Worm (Caenorhabditis elegans) whole organism, late embryonic: ENCODE measurements around the gene tlp-1.

Experiments
- C38D4.7 ChIP-seq: fragments of 200-800 bp; sonication (Bioruptor generic); optimal IDR thresholded peaks from 2 replicates; lab custom pipeline; 2018; ENCODE audit warnings: mild to moderate bottlenecking, missing genetic modification characterization, moderate library complexity, missing compliant biosample characterization
- K02D7.2 ChIP-seq: sonication (generic microtip); optimal IDR thresholded peaks from 2 replicates; lab custom pipeline; 2017; ENCODE audit warnings: mild to moderate bottlenecking, missing genetic modification characterization, missing compliant biosample characterization
- K09A11.1 ChIP-seq: sonication (generic microtip); optimal IDR thresholded peaks from 2 replicates; lab custom pipeline; 2017; ENCODE audit warnings: antibody characterized with exemption, mild to moderate bottlenecking, missing genetic modification characterization, missing compliant biosample characterization; ENCODE audit not compliant: insufficient read depth
- Y22D7AL.16 ChIP-seq: sonication (generic microtip); optimal IDR thresholded peaks from 2 replicates; lab custom pipeline; 2016; ENCODE audit warnings: missing genetic modification characterization, missing compliant biosample characterization
- ceh-34 ChIP-seq: sonication (generic microtip); optimal IDR thresholded peaks from 2 replicates; lab custom pipeline; 2016; ENCODE audit warnings: mild to moderate bottlenecking, missing genetic modification characterization, missing compliant biosample characterization
- ceh-48 ChIP-seq: sonication (generic microtip); optimal IDR thresholded peaks from 2 replicates; lab custom pipeline; 2016; ENCODE audit warnings: missing genetic modification characterization, inconsistent platforms, missing compliant biosample characterization
- che-1 ChIP-seq: sonication (generic microtip); optimal IDR thresholded peaks from 2 replicates; lab custom pipeline; 2016; ENCODE audit warnings: mild to moderate bottlenecking, missing genetic modification characterization, missing compliant biosample characterization
- elt-2 ChIP-seq: sonication (generic microtip); optimal IDR thresholded peaks from 2 replicates; lab custom pipeline; 2016; ENCODE audit warnings: missing genetic modification reagents, missing genetic modification characterization, missing compliant biosample characterization
- elt-4 ChIP-seq: sonication (generic microtip); optimal IDR thresholded peaks from 2 replicates; lab custom pipeline; 2016; ENCODE audit warnings: missing genetic modification characterization, missing compliant biosample characterization
- ets-4 ChIP-seq: sonication (generic microtip); optimal IDR thresholded peaks from 2 replicates; lab custom pipeline; 2016; ENCODE audit warnings: missing genetic modification characterization, missing compliant biosample characterization
- eyg-1 ChIP-seq: sonication (generic microtip); optimal IDR thresholded peaks from 2 replicates; lab custom pipeline; 2016; ENCODE audit warnings: missing genotype, missing genetic modification characterization, missing compliant biosample characterization
- fax-1 ChIP-seq: sonication (generic microtip); optimal IDR thresholded peaks from 2 replicates; lab custom pipeline; 2016; ENCODE audit warnings: missing genotype, missing genetic modification characterization, missing compliant biosample characterization
- gmeb-2 ChIP-seq: sonication (generic microtip); optimal IDR thresholded peaks from 2 replicates; lab custom pipeline; 2016; ENCODE audit warnings: missing genetic modification characterization, inconsistent platforms, missing compliant biosample characterization
- hlh-8 ChIP-seq: sonication (generic microtip); optimal IDR thresholded peaks from 2 replicates; lab custom pipeline; 2016; ENCODE audit warnings: missing genotype, missing genetic modification characterization, missing compliant biosample characterization
- lim-6 ChIP-seq: sonication (generic microtip); optimal IDR thresholded peaks from 2 replicates; lab custom pipeline; 2016; ENCODE audit warnings: missing genetic modification characterization, missing compliant biosample characterization
- mec-3 ChIP-seq: sonication (generic microtip); optimal IDR thresholded peaks from 2 replicates; lab custom pipeline; 2016; ENCODE audit warnings: borderline replicate concordance, missing genetic modification characterization, missing compliant biosample characterization
- nfya-1 ChIP-seq: sonication (generic microtip); optimal IDR thresholded peaks from 2 replicates; lab custom pipeline; 2017; ENCODE audit warnings: missing genetic modification characterization, mild to moderate bottlenecking, missing compliant biosample characterization, antibody characterized with exemption, moderate library complexity
- odd-2 ChIP-seq: sonication (generic microtip); optimal IDR thresholded peaks from 2 replicates; lab custom pipeline; 2017; ENCODE audit warnings: antibody characterized with exemption, mild to moderate bottlenecking, missing genetic modification characterization, missing compliant biosample characterization
- pax-1 ChIP-seq: fragments of 150-350 bp; optimal IDR thresholded peaks from 2 replicates; lab custom pipeline; 2014; ENCODE audit warnings: missing biosample characterization, missing genetic modification characterization
- pha-2 ChIP-seq: sonication (generic microtip); optimal IDR thresholded peaks from 2 replicates; lab custom pipeline; 2017; ENCODE audit warnings: mild to moderate bottlenecking, missing genetic modification characterization, missing compliant biosample characterization
- pha-4 ChIP-seq: fragments of 150-350 bp; optimal IDR thresholded peaks from 2 replicates; lab custom pipeline; 2018; ENCODE audit warnings: missing biosample characterization, missing genetic modification reagents, missing genetic modification characterization
- pqm-1 ChIP-seq: sonication (generic microtip); optimal IDR thresholded peaks from 2 replicates; lab custom pipeline; 2016; ENCODE audit warnings: missing genetic modification characterization, missing compliant biosample characterization
- pros-1 ChIP-seq: fragments of 150-350 bp; optimal IDR thresholded peaks from 2 replicates; lab custom pipeline; 2014; ENCODE audit warnings: missing biosample characterization, missing genetic modification reagents, missing genetic modification characterization
- ref-2 ChIP-seq: sonication (generic microtip); optimal IDR thresholded peaks from 2 replicates; lab custom pipeline; 2016; ENCODE audit warnings: missing genetic modification characterization, missing compliant biosample characterization
- rnt-1 ChIP-seq: sonication (generic microtip); optimal IDR thresholded peaks from 2 replicates; lab custom pipeline; 2016; ENCODE audit warnings: missing genetic modification characterization, missing compliant biosample characterization
- sdc-2 ChIP-seq: sonication (generic microtip); optimal IDR thresholded peaks from 2 replicates; lab custom pipeline; 2016; ENCODE audit warnings: missing genotype, missing genetic modification characterization, missing compliant biosample characterization
- tbx-7 ChIP-seq: sonication (generic microtip); optimal IDR thresholded peaks from 2 replicates; lab custom pipeline; 2016; ENCODE audit warnings: missing genotype, missing genetic modification characterization, missing compliant biosample characterization
- unc-3 ChIP-seq, 2 experiments: fragments of 200-800 bp in 1 of 2; sonication (Bioruptor generic) in 1 of 2; sonication (generic microtip) in 1 of 2; conservative IDR thresholded peaks in 1 of 2; optimal IDR thresholded peaks in 1 of 2; 2 replicates each; pipeline versions ENCODE4 v1.3.6 to Lab custom; 2016 to 2022; ENCODE audit warnings: missing compliant biosample characterization in 2 of 2, missing genetic modification characterization in 2 of 2, missing genetic modification reagents in 1 of 2
- unc-42 ChIP-seq: sonication (generic microtip); optimal IDR thresholded peaks from 2 replicates; lab custom pipeline; 2016; ENCODE audit warnings: missing genotype, missing genetic modification characterization, missing compliant biosample characterization
- unc-55 ChIP-seq: sonication (generic microtip); optimal IDR thresholded peaks from 2 replicates; lab custom pipeline; 2017; ENCODE audit warnings: missing biosample characterization, missing genetic modification reagents, missing genetic modification characterization
- unc-86 ChIP-seq: sonication (generic microtip); optimal IDR thresholded peaks from 2 replicates; lab custom pipeline; 2016; ENCODE audit warnings: missing genetic modification characterization, missing compliant biosample characterization
- zip-5 ChIP-seq: sonication (generic microtip); optimal IDR thresholded peaks from 2 replicates; lab custom pipeline; 2016; ENCODE audit warnings: missing genetic modification characterization, missing compliant biosample characterization

tlp-1 gene

ce11 chrIV:13682733-13683132 is 21.1 kb downstream of the tlp-1 start:
- TF ChIP-seq elt-2 = peak; percentile 52
- no peak for TF ChIP-seq pros-1 (tag; lab: Kevin White, UChicago)
- TF ChIP-seq zip-5 (tag; lab: Kevin White, UChicago) = no peak
- peak; percentile 86 for TF ChIP-seq unc-55 (GFP tag; lab: Kevin White, UChicago)
- TF ChIP-seq, all 69 proteins: peak for 2

ce11 chrIV:13679495-13679894 is 24.4 kb downstream of the tlp-1 start:
- peak; percentile 77 for TF ChIP-seq nfya-1 (tag; lab: Kevin White, UChicago)
- no peak for TF ChIP-seq tbx-7 (tag; lab: Kevin White, UChicago)
- TF ChIP-seq unc-3 (GFP tag; conservative IDR thresholded peaks at IDR 0.05; lab: Robert Waterston, UW) = no peak
- no peak for TF ChIP-seq unc-3 (tag; optimal IDR thresholded peaks at IDR 0.05; lab: Kevin White, UChicago)
- TF ChIP-seq, all 69 proteins: peak for 1

ce11 chrIV:13678649-13679048 is 25.2 kb downstream of the tlp-1 start, which contains the start of gene srlf-26:
TSS of gene srlf-26 (plus strand) at chrIV:13678949.
- TF ChIP-seq ref-2 (no peak), K02D7.2 (no peak), ceh-34 (no peak), fax-1 (tag; lab: Kevin White, UChicago) (no peak)

- TF ChIP-seq unc-42 (no peak), elt-4 (tag; lab: Kevin White, UChicago) (no peak), gmeb-2 (tag; lab: Kevin White, UChicago) (no peak), C38D4.7 (GFP tag; lab: Kevin White, UChicago) (no peak), hlh-8 (no peak), ets-4 (tag; lab: Kevin White, UChicago) (no peak)
Measured at ce11 chrIV:13673504-13673903, 30.4 kb downstream of the tlp-1 start, which contains the start of gene oac-48. TSS of gene oac-48 (plus strand) at chrIV:13673804.

- TF ChIP-seq mec-3 (tag; lab: Kevin White, UChicago) (no peak), fax-1 (tag; lab: Kevin White, UChicago) (no peak), nfya-1 (tag; lab: Kevin White, UChicago) (no peak), K02D7.2 (no peak), hlh-8 (no peak), odd-2 (tag; lab: Kevin White, UChicago) (no peak), pha-2 (tag; lab: Kevin White, UChicago) (no peak), Y22D7AL.16 (tag; lab: Kevin White, UChicago) (no peak), rnt-1 (tag; lab: Kevin White, UChicago) (no peak), K09A11.1 (tag; lab: Kevin White, UChicago) (no peak)
Measured at ce11 chrIV:13666849-13667430, 36.9 kb downstream of the tlp-1 start, which contains the start of gene fbxa-215. TSS of gene fbxa-215 (minus strand) at chrIV:13666909.

- TF ChIP-seq eyg-1 (no peak), sdc-2 (no peak), pha-4 (tag; lab: Kevin White, UChicago) (no peak), ceh-48 (tag; lab: Kevin White, UChicago) (no peak), pha-2 (tag; lab: Kevin White, UChicago) (no peak), zip-5 (tag; lab: Kevin White, UChicago) (no peak), rnt-1 (tag; lab: Kevin White, UChicago) (no peak), unc-42 (no peak), nfya-1 (tag; lab: Kevin White, UChicago) (no peak), unc-3 (GFP tag; conservative IDR thresholded peaks at IDR 0.05; lab: Robert Waterston, UW) (no peak), unc-3 (tag; optimal IDR thresholded peaks at IDR 0.05; lab: Kevin White, UChicago) (no peak), unc-86 (no peak), lim-6 (tag; lab: Kevin White, UChicago) (no peak), ref-2 (no peak), elt-4 (tag; lab: Kevin White, UChicago) (no peak), pax-1 (no peak), che-1 (tag; lab: Kevin White, UChicago) (no peak), pqm-1 (tag; lab: Kevin White, UChicago) (no peak)
Measured at ce11 chrIV:13665073-13665472, 38.8 kb downstream of the tlp-1 start.
